Fruit fly (Drosophila melanogaster): Measurements from ENCODE around the gene CG14275.

CG14275 gene

DNA sequence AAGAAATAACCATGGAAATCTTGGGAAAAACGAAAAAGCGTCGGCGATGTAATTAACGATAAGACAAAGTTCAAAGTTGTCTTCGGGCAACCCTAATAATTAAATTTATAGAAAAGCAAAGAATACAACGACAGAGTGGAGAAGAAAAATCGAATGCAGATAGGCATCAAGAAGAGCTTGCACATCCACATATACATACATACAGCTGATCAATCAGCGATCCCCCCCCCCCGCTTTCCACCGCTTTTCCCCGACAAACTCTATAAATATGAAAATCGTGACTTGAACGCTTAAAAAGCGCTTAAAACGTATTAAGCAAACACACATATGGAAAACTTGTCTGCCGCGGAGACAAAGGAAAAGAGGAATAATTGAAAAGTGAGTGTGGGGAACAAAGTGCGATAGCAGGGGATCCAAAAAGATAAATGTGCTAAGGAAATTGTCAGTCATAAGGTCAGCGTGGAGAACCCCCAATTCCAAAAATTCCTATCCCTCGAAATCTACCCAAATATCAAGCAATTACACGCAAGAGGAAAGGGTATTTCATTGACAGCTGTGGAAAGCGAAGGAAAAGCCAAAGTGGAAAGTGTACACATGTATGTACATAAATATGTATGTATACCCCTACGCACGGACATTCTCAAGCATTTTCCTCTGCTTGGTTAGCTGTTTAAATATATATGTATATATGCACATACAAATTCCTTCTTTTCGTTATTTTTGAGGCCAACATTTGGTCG lies 37.7 kb upstream of the CG14275 start:
- no peak for TF ChIP-seq nerfin-2 (GFP tag; IDR thresholded peaks at IDR 0.05; ENCODE audit: partially characterized antibody)
- TF ChIP-seq crol (GFP tag; IDR thresholded peaks at IDR 0.05) = peak; percentile 78
- TF ChIP-seq ro (GFP tag; IDR thresholded peaks at IDR 0.05) = no peak
- peak; percentile 67 for TF ChIP-seq Kr (GFP tag; optimal IDR thresholded peaks at IDR 0.05)
- TF ChIP-seq Lhr (GFP tag; optimal IDR thresholded peaks at IDR 0.05) = no peak
- no peak for TF ChIP-seq Elba2 (GFP tag; optimal IDR thresholded peaks at IDR 0.05)
- no peak for TF ChIP-seq CG14050 (GFP tag; IDR thresholded peaks at IDR 0.05)
- TF ChIP-seq Meics (GFP tag; optimal IDR thresholded peaks at IDR 0.05) = no peak
- no peak for TF ChIP-seq CTCF (GFP tag; optimal IDR thresholded peaks at IDR 0.05)
- peak; percentile 8 for TF ChIP-seq Blimp-1 (GFP tag; optimal IDR thresholded peaks at IDR 0.05)
- TF ChIP-seq CG1024 (GFP tag; IDR thresholded peaks at IDR 0.05) = no peak
- TF ChIP-seq CG3726 (GFP tag; IDR thresholded peaks at IDR 0.05) = no peak
- TF ChIP-seq ac (GFP tag; optimal IDR thresholded peaks at IDR 0.05) = peak; percentile 59
- TF ChIP-seq gem (tag; optimal IDR thresholded peaks at IDR 0.05) = no peak
- TF ChIP-seq ttk (GFP tag; IDR thresholded peaks at IDR 0.05) = no peak
- TF ChIP-seq cas (GFP tag; IDR thresholded peaks at IDR 0.05) = no peak
- no peak for TF ChIP-seq CG7987 (GFP tag; optimal IDR thresholded peaks at IDR 0.05)
- TF ChIP-seq CG13624 (GFP tag; optimal IDR thresholded peaks at IDR 0.05) = no peak
- TF ChIP-seq CG8388 (GFP tag; optimal IDR thresholded peaks at IDR 0.05) = peak; percentile 11
- no peak for TF ChIP-seq dmrt11E (tag; optimal IDR thresholded peaks at IDR 0.05)
- no peak for TF ChIP-seq amos (GFP tag; IDR thresholded peaks at IDR 0.05; ENCODE audit: partially characterized antibody)
- peak; percentile 98 for TF ChIP-seq D19A (tag; optimal IDR thresholded peaks at IDR 0.05)
- no peak for TF ChIP-seq HmgZ (tag; optimal IDR thresholded peaks at IDR 0.05)
- TF ChIP-seq CG18011 (GFP tag; optimal IDR thresholded peaks at IDR 0.05) = no peak
- TF ChIP-seq CG7745 (tag; optimal IDR thresholded peaks at IDR 0.05) = peak; percentile 91
- no peak for TF ChIP-seq D (optimal IDR thresholded peaks at IDR 0.05)
- peak; percentile 1 for TF ChIP-seq D (GFP tag; optimal IDR thresholded peaks at IDR 0.05)
- no peak for TF ChIP-seq Side (GFP tag; optimal IDR thresholded peaks at IDR 0.05)
- peak in 1 of 2 experiments; percentile 71 for TF ChIP-seq tll (GFP tag; optimal IDR thresholded peaks at IDR 0.05)
- TF ChIP-seq shn (GFP tag; optimal IDR thresholded peaks at IDR 0.05) = no peak
- TF ChIP-seq fd102C (GFP tag; optimal IDR thresholded peaks at IDR 0.05) = peak; percentile 17
- TF ChIP-seq HLH3B (GFP tag; IDR thresholded peaks at IDR 0.05) = no peak
- no peak for TF ChIP-seq CG18599 (GFP tag; optimal IDR thresholded peaks at IDR 0.05)
- peak; percentile 73 for TF ChIP-seq CG33557 (GFP tag; optimal IDR thresholded peaks at IDR 0.05)
- TF ChIP-seq gt (GFP tag; IDR thresholded peaks at IDR 0.05) = no peak
- peak in 1 of 2 experiments; percentile 57 for TF ChIP-seq Hr78 (GFP tag; optimal IDR thresholded peaks at IDR 0.05)
- TF ChIP-seq CG16863 (GFP tag; optimal IDR thresholded peaks at IDR 0.05) = no peak
- TF ChIP-seq CG15479 (GFP tag; optimal IDR thresholded peaks at IDR 0.05) = peak; percentile 36
- TF ChIP-seq CG17829 (tag; optimal IDR thresholded peaks at IDR 0.05) = peak; percentile 12
- no peak for TF ChIP-seq Eip74EF (GFP tag; optimal IDR thresholded peaks at IDR 0.05)
- TF ChIP-seq ara (GFP tag; IDR thresholded peaks at IDR 0.05) = peak; percentile 35; the same call in 1 of the 2 replicates
- no peak for TF ChIP-seq Gsc (GFP tag; IDR thresholded peaks at IDR 0.05)
- peak in 1 of 3 experiments; percentile 9 for TF ChIP-seq lola (GFP tag; optimal IDR thresholded peaks at IDR 0.05)
- peak; percentile 78 for TF ChIP-seq sens (GFP tag)
- TF ChIP-seq cg (GFP tag; optimal IDR thresholded peaks at IDR 0.05) = peak; percentile 43
- TF ChIP-seq CG3995 (GFP tag; optimal IDR thresholded peaks at IDR 0.05) = no peak
- TF ChIP-seq vnd (GFP tag; IDR thresholded peaks at IDR 0.05; ENCODE audit: partially characterized antibody) = no peak
- no peak for TF ChIP-seq aop (GFP tag; IDR thresholded peaks at IDR 0.05)
- no peak for TF ChIP-seq Sox102F (GFP tag; optimal IDR thresholded peaks at IDR 0.05)

Measured in whole organism, embryonic.